Worm (Caenorhabditis elegans): ENCODE results near the gene egli-1.

- TF ChIP-seq ham-2 (GFP tag; optimal IDR thresholded peaks at IDR 0.05) (no peak), nhr-76 (tag; optimal IDR thresholded peaks at IDR 0.05) (no peak), ces-1 (GFP tag; optimal IDR thresholded peaks at IDR 0.05) (peak; percentile 44), pha-4 (tag; optimal IDR thresholded peaks at IDR 0.05) (no peak)
These were observed 42.2 kb upstream of the egli-1 start for ce11 chrII:9281595-9281994.
